Worm (Caenorhabditis elegans): ENCODE results near the gene twk-49.

The twk-49 gene

ce11 chrII:6499067-6499466, at the start of gene twk-49:
twk-49 (minus strand) TSS chrII:6499167.
- TF ChIP-seq elt-3 (tag; optimal IDR thresholded peaks at IDR 0.05) (no peak), lin-32 (GFP tag; optimal IDR thresholded peaks at IDR 0.05) (no peak), lin-13 (tag; optimal IDR thresholded peaks at IDR 0.05) (no peak)

- peak; percentile 46 for TF ChIP-seq unc-120 (tag; optimal IDR thresholded peaks at IDR 0.05; ENCODE audit: poor library complexity, severe bottlenecking)
- TF ChIP-seq hlh-1 (tag; optimal IDR thresholded peaks at IDR 0.05), result peak; percentile 92
- TF ChIP-seq unc-62 (GFP tag; optimal IDR thresholded peaks at IDR 0.05), result peak; percentile 85
- TF ChIP-seq nhr-28 (tag; optimal IDR thresholded peaks at IDR 0.05), result no peak
These were observed 46.0 kb upstream of the twk-49 start, which contains the start of gene lron-15 for ce11 chrII:6544842-6545410. lron-15 (minus strand) TSS chrII:6544892.

- TF ChIP-seq unc-39 (tag; optimal IDR thresholded peaks at IDR 0.05) (no peak), cnd-1 (tag; optimal IDR thresholded peaks at IDR 0.05) (no peak), ceh-39 (tag; optimal IDR thresholded peaks at IDR 0.05) (peak; percentile 39), nhr-237 (tag; optimal IDR thresholded peaks at IDR 0.05) (peak; percentile 25), ham-2 (GFP tag; optimal IDR thresholded peaks at IDR 0.05) (no peak), nhr-28 (tag; optimal IDR thresholded peaks at IDR 0.05) (no peak), nhr-2 (tag; optimal IDR thresholded peaks at IDR 0.05) (no peak), lsy-2 (tag; optimal IDR thresholded peaks at IDR 0.05) (peak; percentile 65), ces-1 (GFP tag; optimal IDR thresholded peaks at IDR 0.05) (peak; percentile 84)
These were observed 37.0 kb upstream of the twk-49 start, which contains the start of gene utp-20 for ce11 chrII:6535957-6536424. utp-20 (plus strand) TSS chrII:6536374.

- TF ChIP-seq ceh-39 (tag; optimal IDR thresholded peaks at IDR 0.05), result no peak
- TF ChIP-seq ces-1 (GFP tag; optimal IDR thresholded peaks at IDR 0.05), result no peak
These were observed 33.0 kb upstream of the twk-49 start, which contains the start of gene abcx-1 for ce11 chrII:6531940-6532339. abcx-1 (plus strand) TSS chrII:6532163.

- TF ChIP-seq ceh-39 (tag; optimal IDR thresholded peaks at IDR 0.05) (no peak), mab-5 (tag; optimal IDR thresholded peaks at IDR 0.05) (no peak), cnd-1 (tag; optimal IDR thresholded peaks at IDR 0.05) (no peak), blmp-1 (tag; optimal IDR thresholded peaks at IDR 0.05) (no peak), mep-1 (tag; optimal IDR thresholded peaks at IDR 0.05) (no peak), flh-1 (GFP tag; optimal IDR thresholded peaks at IDR 0.05) (no peak), elt-1 (tag; optimal IDR thresholded peaks at IDR 0.05; ENCODE audit: borderline replicate concordance, insufficient read depth) (no peak), ceh-43 (GFP tag; optimal IDR thresholded peaks at IDR 0.05) (no peak)
These were observed 32.6 kb upstream of the twk-49 start, which contains the start of gene abch-1 for ce11 chrII:6531527-6531926. abch-1 (minus strand) TSS chrII:6531627.

ce11 chrII:6528629-6529028, 29.7 kb upstream of the twk-49 start, which contains the start of gene C56E6.4:
C56E6.4 (minus strand) TSS chrII:6528729.
- TF ChIP-seq unc-120 (tag; optimal IDR thresholded peaks at IDR 0.05; ENCODE audit: poor library complexity, severe bottlenecking), result no peak
- no peak for TF ChIP-seq mab-5 (tag; optimal IDR thresholded peaks at IDR 0.05)
- TF ChIP-seq flh-1 (GFP tag; optimal IDR thresholded peaks at IDR 0.05), result no peak
- no peak for TF ChIP-seq ceh-83 (GFP tag; optimal IDR thresholded peaks at IDR 0.05)
- TF ChIP-seq ztf-11 (tag; optimal IDR thresholded peaks at IDR 0.05), result no peak
- TF ChIP-seq lin-13 (tag; optimal IDR thresholded peaks at IDR 0.05), result no peak
- no peak for TF ChIP-seq ceh-39 (tag; optimal IDR thresholded peaks at IDR 0.05)
- no peak for TF ChIP-seq nhr-12 (tag; optimal IDR thresholded peaks at IDR 0.05)
- TF ChIP-seq lsy-2 (tag; optimal IDR thresholded peaks at IDR 0.05), result no peak
- no peak for TF ChIP-seq lin-32 (GFP tag; optimal IDR thresholded peaks at IDR 0.05)
- no peak for TF ChIP-seq cnd-1 (tag; optimal IDR thresholded peaks at IDR 0.05)
- no peak for TF ChIP-seq snpc-4 (tag; optimal IDR thresholded peaks at IDR 0.05)
- no peak for TF ChIP-seq tbx-8 (GFP tag; optimal IDR thresholded peaks at IDR 0.05)
- TF ChIP-seq hlh-1 (tag; optimal IDR thresholded peaks at IDR 0.05), result no peak

- TF ChIP-seq lin-32 (GFP tag; optimal IDR thresholded peaks at IDR 0.05), result no peak
- no peak for TF ChIP-seq unc-120 (tag; optimal IDR thresholded peaks at IDR 0.05; ENCODE audit: poor library complexity, severe bottlenecking)
- TF ChIP-seq snpc-4 (tag; optimal IDR thresholded peaks at IDR 0.05), result no peak
- no peak for TF ChIP-seq ces-1 (GFP tag; optimal IDR thresholded peaks at IDR 0.05)
- no peak for TF ChIP-seq bed-3 (GFP tag; optimal IDR thresholded peaks at IDR 0.05)
- no peak for TF ChIP-seq mab-5 (tag; optimal IDR thresholded peaks at IDR 0.05)
- no peak for TF ChIP-seq sptf-1 (tag; optimal IDR thresholded peaks at IDR 0.05)
- no peak for TF ChIP-seq nhr-2 (tag; optimal IDR thresholded peaks at IDR 0.05)
- TF ChIP-seq tbx-8 (GFP tag; optimal IDR thresholded peaks at IDR 0.05), result no peak
- TF ChIP-seq drap-1 (GFP tag; optimal IDR thresholded peaks at IDR 0.05), result no peak
- no peak for TF ChIP-seq ceh-43 (GFP tag; optimal IDR thresholded peaks at IDR 0.05)
- TF ChIP-seq nhr-12 (tag; optimal IDR thresholded peaks at IDR 0.05), result no peak
- no peak for TF ChIP-seq lsy-2 (tag; optimal IDR thresholded peaks at IDR 0.05)
- no peak for TF ChIP-seq elt-1 (tag; optimal IDR thresholded peaks at IDR 0.05; ENCODE audit: borderline replicate concordance, insufficient read depth)
- TF ChIP-seq flh-1 (GFP tag; optimal IDR thresholded peaks at IDR 0.05), result no peak
- TF ChIP-seq ztf-11 (tag; optimal IDR thresholded peaks at IDR 0.05), result no peak
- no peak for TF ChIP-seq nhr-76 (tag; optimal IDR thresholded peaks at IDR 0.05)
- no peak for TF ChIP-seq nhr-28 (tag; optimal IDR thresholded peaks at IDR 0.05)
- TF ChIP-seq zip-8 (tag; optimal IDR thresholded peaks at IDR 0.05), result no peak
These were observed 27.2 kb upstream of the twk-49 start for ce11 chrII:6526136-6526684.

Data from whole organism, mixed stage, embryonic.